Worm (Caenorhabditis elegans): ENCODE results near the gene srw-11.
"Not testable (repeated sequence)": the region's sequence is repeated elsewhere in the genome, so short reads cannot be mapped to it uniquely, and the experiment has no call there.

The srw-11 gene

DNA sequence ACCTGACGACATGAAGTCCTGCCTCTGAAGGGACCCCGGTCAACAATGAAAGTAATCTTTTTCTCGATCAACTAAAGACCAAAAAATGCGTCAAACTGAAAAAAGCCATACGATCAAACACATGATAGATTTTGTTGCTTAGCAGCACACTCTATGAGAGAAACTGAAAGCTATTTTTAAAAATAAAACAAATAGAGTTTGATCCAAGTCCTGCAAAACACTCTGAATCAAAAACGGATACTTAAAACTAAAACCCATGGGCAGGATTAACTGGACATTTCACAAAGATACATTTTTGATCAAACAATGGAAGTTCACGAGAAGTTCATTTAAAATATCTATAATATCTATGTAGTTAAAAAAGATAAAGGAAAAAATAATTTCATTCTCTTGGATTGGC is 27.3 kb upstream of the srw-11 start, which contains the start of gene T10H4.13:
TSS of gene T10H4.13 (minus strand) at position 101 of the 400 bp plus-strand sequence.
- TF ChIP-seq C06A6.2 (GFP tag; conservative IDR thresholded peaks at IDR 0.05) (no peak), lag-1 (GFP tag; IDR thresholded peaks at IDR 0.05) (no peak), Y95B8A.8 (GFP tag; IDR thresholded peaks at IDR 0.05) (no peak), F39B2.1 (GFP tag; IDR thresholded peaks at IDR 0.05) (no peak), pha-4 (tag; optimal IDR thresholded peaks at IDR 0.05) (no peak), tlf-1 (GFP tag; optimal IDR thresholded peaks at IDR 0.05) (no peak), akir-1 (GFP tag; optimal IDR thresholded peaks at IDR 0.05) (no peak), zfh-2 (GFP tag; conservative IDR thresholded peaks at IDR 0.05) (no peak), F33H1.4 (GFP tag; IDR thresholded peaks at IDR 0.05) (no peak)

DNA sequence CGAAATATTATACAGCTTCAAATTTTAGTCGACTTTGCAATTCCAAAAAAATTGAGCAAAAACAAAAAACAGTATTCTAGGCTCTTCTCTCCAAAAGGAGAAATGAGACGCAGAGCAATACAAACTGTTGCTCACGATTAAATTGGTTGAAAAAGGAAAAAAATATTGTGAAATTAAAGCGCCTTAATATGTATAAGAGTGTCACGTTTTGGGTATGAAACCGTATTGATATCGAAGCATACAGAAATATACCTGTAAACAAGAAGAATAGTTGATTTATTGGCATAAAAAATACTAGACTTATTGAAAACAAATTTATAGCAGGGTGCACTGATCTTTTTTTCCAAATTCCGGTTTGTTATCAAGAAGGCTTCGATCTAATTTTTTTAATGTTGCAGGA is 25.7 kb upstream of the srw-11 start, which contains the start of gene M01B2.13:
TSS of gene M01B2.13 (minus strand) at position 101 of the 400 bp plus-strand sequence.
- TF ChIP-seq F10E7.11 (tag; optimal IDR thresholded peaks at IDR 0.05) (no peak), nhr-80 (tag; optimal IDR thresholded peaks at IDR 0.05) (no peak), lsl-1 (GFP tag; optimal IDR thresholded peaks at IDR 0.05) (no peak), nfyb-1 (GFP tag; IDR thresholded peaks at IDR 0.05) (no peak), rec-8 (tag; optimal IDR thresholded peaks at IDR 0.05) (no peak), snpc-3.4 (tag; optimal IDR thresholded peaks at IDR 0.05) (no peak), sea-2 (GFP tag; IDR thresholded peaks at IDR 0.05) (no peak), akir-1 (GFP tag; optimal IDR thresholded peaks at IDR 0.05) (no peak), B0035.1 (tag; optimal IDR thresholded peaks at IDR 0.05) (no peak), dpff-1 (tag; optimal IDR thresholded peaks at IDR 0.05) (no peak), ztf-26 (tag; optimal IDR thresholded peaks at IDR 0.05) (no peak), pha-4 (tag; optimal IDR thresholded peaks at IDR 0.05) (no peak), ceh-40 (GFP tag; IDR thresholded peaks at IDR 0.05) (no peak)

DNA sequence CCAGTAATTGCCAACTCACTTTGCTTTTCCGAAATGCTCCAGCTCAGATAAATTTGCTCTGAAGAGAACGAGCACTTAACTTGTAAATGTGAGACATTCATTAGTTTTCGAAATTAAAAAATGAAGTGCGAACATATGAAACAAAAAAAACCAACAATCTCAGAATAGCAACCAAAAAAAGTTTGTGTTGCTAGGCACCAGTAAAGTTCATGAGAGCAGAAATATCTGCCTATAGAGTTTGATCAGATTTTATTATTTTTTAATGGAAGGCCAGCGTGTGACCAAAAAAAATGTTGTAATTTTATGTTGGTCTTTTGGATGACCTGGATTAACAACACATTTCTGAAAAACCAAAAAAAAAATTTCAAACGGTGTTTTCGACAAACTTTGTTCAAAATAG is 24.0 kb upstream of the srw-11 start, which contains the start of gene M01B2.12:
TSS of gene M01B2.12 (minus strand) at position 101 of the 400 bp plus-strand sequence.
- no peak for TF ChIP-seq lin-26 (GFP tag; IDR thresholded peaks at IDR 0.05)
- no peak for TF ChIP-seq atf-7 (tag; optimal IDR thresholded peaks at IDR 0.05)
- no peak for TF ChIP-seq ztf-18 (tag; optimal IDR thresholded peaks at IDR 0.05)
- no peak for TF ChIP-seq akir-1 (GFP tag; optimal IDR thresholded peaks at IDR 0.05)
- TF ChIP-seq F22D6.2 (tag; optimal IDR thresholded peaks at IDR 0.05), result no peak
- TF ChIP-seq F49E8.2 (tag; optimal IDR thresholded peaks at IDR 0.05; ENCODE audit: insufficient read depth), result no peak
- TF ChIP-seq lsl-1 (GFP tag; optimal IDR thresholded peaks at IDR 0.05), result no peak
- no peak for TF ChIP-seq nfya-2 (GFP tag; IDR thresholded peaks at IDR 0.05)
- TF ChIP-seq ceh-40 (GFP tag; IDR thresholded peaks at IDR 0.05), result no peak
- TF ChIP-seq ZK185.1 (tag; optimal IDR thresholded peaks at IDR 0.05; ENCODE audit: poor library complexity, severe bottlenecking), result no peak
- no peak for TF ChIP-seq let-607 (tag; optimal IDR thresholded peaks at IDR 0.05)
- TF ChIP-seq Y53F4B.3 (GFP tag; IDR thresholded peaks at IDR 0.05), result no peak
- no peak for TF ChIP-seq F55B11.4 (tag; optimal IDR thresholded peaks at IDR 0.05; ENCODE audit: borderline replicate concordance, insufficient read depth)
- TF ChIP-seq bed-1 (GFP tag; IDR thresholded peaks at IDR 0.05), result no peak

DNA sequence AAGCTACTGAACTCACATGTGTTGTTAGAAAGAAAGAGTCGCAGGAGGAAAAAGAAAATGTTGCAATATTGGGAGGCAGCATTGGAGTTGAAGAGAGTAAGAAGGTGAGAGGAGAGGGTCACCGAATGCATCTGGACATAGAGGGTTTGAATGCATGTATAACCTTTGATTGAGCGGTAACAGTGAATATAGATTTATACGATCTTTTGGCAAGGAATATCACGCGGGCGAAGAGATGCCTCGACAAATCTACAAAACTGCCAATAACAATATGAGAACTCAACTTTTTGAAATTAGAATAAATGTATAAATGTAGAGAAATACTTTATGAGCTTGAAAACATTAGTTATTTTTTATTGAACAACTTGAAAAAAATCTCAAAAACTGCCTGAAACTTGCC is 22.2 kb upstream of the srw-11 start, which contains the start of gene M01B2.10:
TSS of gene M01B2.10 (minus strand) at position 101 of the 400 bp plus-strand sequence.
- TF ChIP-seq hlh-26 (GFP tag; conservative IDR thresholded peaks at IDR 0.05); F33H1.4 (GFP tag; IDR thresholded peaks at IDR 0.05); madf-10 (tag; optimal IDR thresholded peaks at IDR 0.05): not testable (repeated sequence)

Data from whole organism, young adult.